Fruit fly (Drosophila melanogaster) whole organism, prepupa: Measurements from ENCODE around the gene Afti.
A peak's percentile ranks its signal among the peaks of the same experiment; 100 is the strongest.

ENCODE experiments used
- Blimp-1 ChIP-seq: fragments of 200-800 bp; sonication (Bioruptor generic); optimal IDR thresholded peaks from 3 replicates; lab custom pipeline; 2017; ENCODE audit warnings: missing biosample characterization, missing genetic modification characterization, mild to moderate bottlenecking, moderate library complexity, missing genetic modification reagents
- CG10631 ChIP-seq: fragments of 200-800 bp; sonication (Bioruptor generic); optimal IDR thresholded peaks from 2 replicates; lab custom pipeline; 2016; ENCODE audit warnings: missing biosample characterization, missing genetic modification characterization
- CG10669 ChIP-seq: fragments of 200-800 bp; sonication (Bioruptor generic); optimal IDR thresholded peaks from 3 replicates; lab custom pipeline; 2018; ENCODE audit warnings: missing biosample characterization, mild to moderate bottlenecking, missing genetic modification characterization, moderate library complexity
- CG11762 ChIP-seq: fragments of 200-800 bp; sonication (Bioruptor generic); optimal IDR thresholded peaks from 3 replicates; lab custom pipeline; 2016; ENCODE audit warnings: missing biosample characterization, missing genetic modification characterization; ENCODE audit not compliant: insufficient read depth
- CG1621 ChIP-seq: fragments of 200-800 bp; sonication (Bioruptor generic); optimal IDR thresholded peaks from 3 replicates; lab custom pipeline; 2018; ENCODE audit warnings: missing biosample characterization, mild to moderate bottlenecking, missing genetic modification characterization
- CG16779 ChIP-seq: fragments of 200-800 bp; sonication (Bioruptor generic); optimal IDR thresholded peaks from 3 replicates; lab custom pipeline; 2017; ENCODE audit warnings: missing biosample characterization, mild to moderate bottlenecking, missing genetic modification characterization
- CG3032 ChIP-seq: fragments of 200-800 bp; optimal IDR thresholded peaks from 2 replicates; lab custom pipeline; 2019; ENCODE audit warnings: missing biosample characterization, mild to moderate bottlenecking, missing genetic modification characterization, moderate library complexity
- CG34406 ChIP-seq: fragments of 200-800 bp; sonication (Bioruptor generic); optimal IDR thresholded peaks from 3 replicates; lab custom pipeline; 2016; ENCODE audit warnings: missing biosample characterization, missing genetic modification characterization
- CG3919 ChIP-seq: fragments of 200-800 bp; sonication (Bioruptor generic); optimal IDR thresholded peaks from 3 replicates; lab custom pipeline; 2016; ENCODE audit warnings: missing biosample characterization, missing genetic modification characterization
- CG6163 ChIP-seq: fragments of 200-800 bp; sonication (Bioruptor generic); IDR thresholded peaks from 3 replicates; pipeline ENCODE4 v1.3.6; 2022; ENCODE audit warnings: missing biosample characterization, missing genetic modification characterization
- CG6276 ChIP-seq: fragments of 200-800 bp; sonication (Bioruptor generic); optimal IDR thresholded peaks from 2 replicates; lab custom pipeline; 2017; ENCODE audit warnings: missing biosample characterization, mild to moderate bottlenecking, missing genetic modification characterization
- CG6792 ChIP-seq: fragments of 200-800 bp; sonication (Bioruptor generic); optimal IDR thresholded peaks from 3 replicates; lab custom pipeline; 2016; ENCODE audit warnings: missing biosample characterization, missing genetic modification characterization
- CG6808 ChIP-seq: fragments of 200-800 bp; sonication (Bioruptor generic); optimal IDR thresholded peaks from 3 replicates; lab custom pipeline; 2017; ENCODE audit warnings: missing biosample characterization, missing genetic modification characterization, mild to moderate bottlenecking, moderate library complexity, missing genetic modification reagents
- CG8119 ChIP-seq: fragments of 200-800 bp; sonication (Bioruptor generic); IDR thresholded peaks from 3 replicates; pipeline ENCODE4 v1.3.6; 2022; ENCODE audit warnings: missing biosample characterization, missing genetic modification characterization
- CG8319 ChIP-seq: fragments of 200-800 bp; sonication (Bioruptor generic); optimal IDR thresholded peaks from 3 replicates; lab custom pipeline; 2016; ENCODE audit warnings: missing biosample characterization, missing genetic modification characterization
- CG8632 ChIP-seq: fragments of 200-800 bp; sonication (Bioruptor generic); optimal IDR thresholded peaks from 3 replicates; lab custom pipeline; 2016; ENCODE audit warnings: missing biosample characterization, missing genetic modification characterization
- CG9139 ChIP-seq: fragments of 200-800 bp; sonication (Bioruptor generic); optimal IDR thresholded peaks from 3 replicates; lab custom pipeline; 2017; ENCODE audit warnings: missing biosample characterization, mild to moderate bottlenecking, missing genetic modification characterization
- Eip75B ChIP-seq: fragments of 200-800 bp; sonication (Bioruptor generic); optimal IDR thresholded peaks from 3 replicates; lab custom pipeline; 2016; ENCODE audit warnings: missing biosample characterization, missing genetic modification characterization
- Eip78C ChIP-seq: fragments of 200-800 bp; sonication (Bioruptor generic); peaks from one replicate; lab custom pipeline; 2016; ENCODE audit warnings: missing biosample characterization, missing genetic modification characterization
- Eip93F ChIP-seq: fragments of 200-800 bp; sonication (Bioruptor generic); optimal IDR thresholded peaks from 2 replicates; lab custom pipeline; 2016; ENCODE audit warnings: missing biosample characterization, mild to moderate bottlenecking, missing genetic modification characterization
- Ets21C ChIP-seq: fragments of 200-800 bp; sonication (Bioruptor generic); optimal IDR thresholded peaks from 3 replicates; lab custom pipeline; 2016; ENCODE audit warnings: missing biosample characterization, missing genetic modification characterization
- Ets96B ChIP-seq: fragments of 200-800 bp; optimal IDR thresholded peaks from 2 replicates; lab custom pipeline; 2019; ENCODE audit warnings: missing biosample characterization, mild to moderate bottlenecking, missing genetic modification characterization, moderate library complexity
- Hr38 ChIP-seq: sonication (Bioruptor generic); optimal IDR thresholded peaks from 2 replicates; lab custom pipeline; 2016; ENCODE audit warnings: missing biosample characterization, missing genetic modification characterization
- Hr39 ChIP-seq: fragments of 200-800 bp; sonication (Bioruptor generic); optimal IDR thresholded peaks from 2 replicates; lab custom pipeline; 2016; ENCODE audit warnings: missing biosample characterization, missing genetic modification characterization
- Hr4 ChIP-seq: fragments of 200-800 bp; sonication (Bioruptor generic); optimal IDR thresholded peaks from 3 replicates; lab custom pipeline; 2016; ENCODE audit warnings: missing biosample characterization, missing genetic modification characterization
- Met ChIP-seq: fragments of 200-800 bp; sonication (Bioruptor generic); optimal IDR thresholded peaks from 3 replicates; lab custom pipeline; 2016; ENCODE audit warnings: missing biosample characterization, missing genetic modification characterization
- OdsH ChIP-seq: fragments of 200-800 bp; sonication (Bioruptor generic); optimal IDR thresholded peaks from 3 replicates; lab custom pipeline; 2016; ENCODE audit warnings: missing biosample characterization, missing genetic modification characterization
- Smox ChIP-seq: fragments of 200-800 bp; sonication (Bioruptor generic); optimal IDR thresholded peaks from 3 replicates; lab custom pipeline; 2016; ENCODE audit warnings: missing biosample characterization, missing genetic modification characterization
- cyc ChIP-seq: fragments of 200-800 bp; sonication (Bioruptor generic); optimal IDR thresholded peaks from 3 replicates; lab custom pipeline; 2016; ENCODE audit warnings: missing biosample characterization, missing genetic modification characterization
- dac ChIP-seq: fragments of 200-800 bp; sonication (Bioruptor generic); optimal IDR thresholded peaks from 2 replicates; lab custom pipeline; 2017; ENCODE audit warnings: missing biosample characterization, mild to moderate bottlenecking, missing genetic modification characterization
- eg ChIP-seq: fragments of 200-800 bp; sonication (Bioruptor generic); IDR thresholded peaks from 3 replicates; pipeline ENCODE4 v1.3.6; 2022; ENCODE audit warnings: missing biosample characterization, missing genetic modification characterization
- esn ChIP-seq: fragments of 200-800 bp; sonication (Bioruptor generic); optimal IDR thresholded peaks from 2 replicates; lab custom pipeline; 2016; ENCODE audit warnings: missing biosample characterization, mild to moderate bottlenecking, missing genetic modification characterization, moderate library complexity
- fd59A ChIP-seq: fragments of 200-800 bp; sonication (Bioruptor generic); optimal IDR thresholded peaks from 2 replicates; lab custom pipeline; 2017; ENCODE audit warnings: missing biosample characterization, mild to moderate bottlenecking, missing genetic modification characterization, missing genetic modification reagents
- fd85E ChIP-seq: fragments of 200-800 bp; sonication (Bioruptor generic); optimal IDR thresholded peaks from 3 replicates; lab custom pipeline; 2016; ENCODE audit warnings: missing biosample characterization, missing genetic modification characterization
- fkh ChIP-seq: fragments of 200-800 bp; sonication (Bioruptor generic); optimal IDR thresholded peaks from 3 replicates; lab custom pipeline; 2017; ENCODE audit warnings: missing biosample characterization, mild to moderate bottlenecking, missing genetic modification characterization, moderate library complexity
- lz ChIP-seq: fragments of 200-800 bp; sonication (Bioruptor generic); optimal IDR thresholded peaks from 3 replicates; lab custom pipeline; 2016; ENCODE audit warnings: missing biosample characterization, missing genetic modification characterization
- net ChIP-seq: fragments of 200-800 bp; sonication (Bioruptor generic); optimal IDR thresholded peaks from 3 replicates; lab custom pipeline; 2016; ENCODE audit warnings: missing biosample characterization, missing genetic modification characterization
- spab ChIP-seq: fragments of 200-800 bp; sonication (Bioruptor generic); optimal IDR thresholded peaks from 2 replicates; lab custom pipeline; 2017; ENCODE audit warnings: missing biosample characterization, mild to moderate bottlenecking, missing genetic modification characterization, missing genetic modification reagents
- ss ChIP-seq, 2 experiments: fragments of 200-800 bp; sonication (Bioruptor generic); optimal IDR thresholded peaks; 2 replicates in 1 of 2; 3 replicates in 1 of 2; lab custom pipeline; 2017 to 2018; ENCODE audit warnings: mild to moderate bottlenecking in 2 of 2, missing biosample characterization in 2 of 2, missing genetic modification characterization in 2 of 2, moderate library complexity in 1 of 2
- svp ChIP-seq: fragments of 200-800 bp; sonication (Bioruptor generic); peaks from one replicate; lab custom pipeline; 2016; ENCODE audit warnings: missing biosample characterization, missing genetic modification characterization
- topi ChIP-seq: fragments of 200-800 bp; sonication (Bioruptor generic); optimal IDR thresholded peaks from 3 replicates; lab custom pipeline; 2016; ENCODE audit warnings: missing biosample characterization, missing genetic modification characterization

Gene Afti

dm6 chr3R:14356619-14357018 lies 30.1 kb upstream of the Afti start (continued):
- TF ChIP-seq CG1621 (tag; lab: Kevin White, UChicago) (peak; percentile 53), fd85E (GFP tag; lab: Kevin White, UChicago) (no peak), Ets96B (peak; percentile 70), CG6276 (GFP tag; lab: Kevin White, UChicago) (no peak), CG34406 (GFP tag; lab: Kevin White, UChicago) (peak; percentile 30), ss (GFP tag; optimal IDR thresholded peaks at IDR 0.05; lab: Kevin White, UChicago) (peak; percentile 44 to 74), CG10669 (peak; percentile 64), CG6163 (peak; percentile 80), Eip78C (peak; percentile 89), CG11762 (GFP tag; lab: Kevin White, UChicago) (peak; percentile 30), OdsH (GFP tag; lab: Kevin White, UChicago) (peak; percentile 59), eg (GFP tag; lab: Robert Waterston, UW) (peak; percentile 66; the same call in 2 of the 3 replicates), net (peak; percentile 41), Hr38 (GFP tag; lab: Kevin White, UChicago) (no peak)

DNA sequence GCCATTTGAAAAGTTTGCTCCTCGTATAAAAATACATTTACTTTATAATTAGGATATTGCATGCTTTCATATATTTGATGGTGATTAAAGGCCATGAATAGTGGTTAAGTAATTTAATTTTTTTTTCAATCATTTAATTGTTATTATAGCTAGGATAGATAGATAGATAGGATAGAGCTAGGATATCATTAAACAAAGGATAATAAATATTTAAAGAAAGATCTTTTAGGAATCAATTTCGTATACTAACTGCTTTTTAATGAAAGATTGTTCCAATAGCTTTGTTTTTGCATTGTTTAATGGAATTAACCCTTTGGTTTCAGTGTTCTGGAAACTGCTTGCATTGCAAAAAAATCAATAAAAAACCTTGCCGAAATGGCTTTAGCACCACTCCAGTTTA lies 28.1 kb upstream of the Afti start:
- TF ChIP-seq CG3919: peak; percentile 10
- TF ChIP-seq esn (GFP tag; lab: Kevin White, UChicago): peak; percentile 50
- TF ChIP-seq Met (GFP tag; lab: Kevin White, UChicago): no peak
- peak; percentile 32 for TF ChIP-seq lz
- peak; percentile 30 for TF ChIP-seq Eip75B
- TF ChIP-seq fd59A (GFP tag; lab: Kevin White, UChicago): no peak
- TF ChIP-seq CG16779 (tag; lab: Kevin White, UChicago): no peak
- TF ChIP-seq eg (GFP tag; lab: Robert Waterston, UW): no peak
- peak; percentile 52 for TF ChIP-seq topi (GFP tag; lab: Kevin White, UChicago)
- TF ChIP-seq Smox (GFP tag; lab: Kevin White, UChicago): peak; percentile 19
- TF ChIP-seq CG3032 (tag; lab: Kevin White, UChicago): no peak
- TF ChIP-seq Hr38 (GFP tag; lab: Kevin White, UChicago): no peak
- no peak for TF ChIP-seq spab (GFP tag; lab: Kevin White, UChicago)
- no peak for TF ChIP-seq fkh (GFP tag; lab: Kevin White, UChicago)
- no peak for TF ChIP-seq CG6808 (GFP tag; lab: Kevin White, UChicago)
- no peak for TF ChIP-seq Ets21C (GFP tag; lab: Kevin White, UChicago)
- peak; percentile 59 for TF ChIP-seq Eip78C
- peak; percentile 6 for TF ChIP-seq CG34406 (GFP tag; lab: Kevin White, UChicago)
- no peak for TF ChIP-seq Hr4 (GFP tag; lab: Kevin White, UChicago)
- TF ChIP-seq CG8632: peak; percentile 17
- TF ChIP-seq CG9139 (GFP tag; lab: Kevin White, UChicago): no peak
- no peak for TF ChIP-seq dac (GFP tag; lab: Kevin White, UChicago)
- no peak for TF ChIP-seq CG11762 (GFP tag; lab: Kevin White, UChicago)
- peak; percentile 9 for TF ChIP-seq CG8319
- peak; percentile 72 for TF ChIP-seq svp
- TF ChIP-seq CG10631 (GFP tag; lab: Kevin White, UChicago): peak; percentile 16
- TF ChIP-seq Eip93F: no peak
- no peak for TF ChIP-seq CG6792 (GFP tag; lab: Kevin White, UChicago)
- peak; percentile 26 for TF ChIP-seq cyc (GFP tag; lab: Kevin White, UChicago)
- peak; percentile 19 for TF ChIP-seq Ets96B
- TF ChIP-seq CG8119 (GFP tag; lab: Robert Waterston, UW): no peak
- TF ChIP-seq Hr39: peak; percentile 2
- TF ChIP-seq Blimp-1: no peak
